Fruit fly (Drosophila melanogaster) whole organism: ENCODE data around the gene Ppn.

Source experiments
- CG8478 ChIP-seq: fragments of >200 bp; optimal IDR thresholded peaks from 2 replicates; lab custom pipeline; 2018; ENCODE audit warnings: inconsistent platforms
- Dll ChIP-seq: fragments of >200 bp; optimal IDR thresholded peaks from 2 replicates; lab custom pipeline; 2017
- EcR ChIP-seq, 2 experiments: fragments of >200 bp; optimal IDR thresholded peaks; 2 replicates each; lab custom pipeline; 2017; ENCODE audit warnings: missing biosample characterization in 2 of 2, missing genetic modification characterization in 2 of 2, missing genetic modification reagents in 2 of 2
- pan ChIP-seq: fragments of >200 bp; optimal IDR thresholded peaks from 2 replicates; lab custom pipeline; 2017
- psq ChIP-seq: fragments of >200 bp; optimal IDR thresholded peaks from 2 replicates; lab custom pipeline; 2017
- usp ChIP-seq: fragments of >200 bp; optimal IDR thresholded peaks from 2 replicates; lab custom pipeline; 2017; ENCODE audit warnings: missing biosample characterization, missing genetic modification characterization, mixed read lengths

Gene Ppn

dm6 chr3R:28576838-28577237 lies 36.7 kb upstream of the Ppn start:
- TF ChIP-seq psq (lab: Kevin White, UChicago), result no peak
- TF ChIP-seq usp (GFP tag; lab: Kevin White, UChicago), result no peak
- no peak for TF ChIP-seq pan (lab: Kevin White, UChicago)
- no peak for TF ChIP-seq Dll (lab: Kevin White, UChicago)
- no peak for TF ChIP-seq CG8478 (lab: Kevin White, UChicago)
- TF ChIP-seq EcR (GFP tag; optimal IDR thresholded peaks at IDR 0.05; lab: Kevin White, UChicago), result no peak

dm6 chr3R:28572692-28573643 lies 32.8 kb upstream of the Ppn start:
- no peak for TF ChIP-seq psq (lab: Kevin White, UChicago)
- no peak for TF ChIP-seq CG8478 (lab: Kevin White, UChicago)
- TF ChIP-seq Dll (lab: Kevin White, UChicago), result no peak
- TF ChIP-seq usp (GFP tag; lab: Kevin White, UChicago), result no peak
- no peak for TF ChIP-seq EcR (GFP tag; optimal IDR thresholded peaks at IDR 0.05; lab: Kevin White, UChicago)
- no peak for TF ChIP-seq pan (lab: Kevin White, UChicago)

dm6 chr3R:28570805-28571204 lies 30.7 kb upstream of the Ppn start:
- TF ChIP-seq EcR (GFP tag; optimal IDR thresholded peaks at IDR 0.05; lab: Kevin White, UChicago) (no peak), usp (GFP tag; lab: Kevin White, UChicago) (no peak), CG8478 (lab: Kevin White, UChicago) (no peak), Dll (lab: Kevin White, UChicago) (no peak), pan (lab: Kevin White, UChicago) (no peak), psq (lab: Kevin White, UChicago) (no peak)

DNA sequence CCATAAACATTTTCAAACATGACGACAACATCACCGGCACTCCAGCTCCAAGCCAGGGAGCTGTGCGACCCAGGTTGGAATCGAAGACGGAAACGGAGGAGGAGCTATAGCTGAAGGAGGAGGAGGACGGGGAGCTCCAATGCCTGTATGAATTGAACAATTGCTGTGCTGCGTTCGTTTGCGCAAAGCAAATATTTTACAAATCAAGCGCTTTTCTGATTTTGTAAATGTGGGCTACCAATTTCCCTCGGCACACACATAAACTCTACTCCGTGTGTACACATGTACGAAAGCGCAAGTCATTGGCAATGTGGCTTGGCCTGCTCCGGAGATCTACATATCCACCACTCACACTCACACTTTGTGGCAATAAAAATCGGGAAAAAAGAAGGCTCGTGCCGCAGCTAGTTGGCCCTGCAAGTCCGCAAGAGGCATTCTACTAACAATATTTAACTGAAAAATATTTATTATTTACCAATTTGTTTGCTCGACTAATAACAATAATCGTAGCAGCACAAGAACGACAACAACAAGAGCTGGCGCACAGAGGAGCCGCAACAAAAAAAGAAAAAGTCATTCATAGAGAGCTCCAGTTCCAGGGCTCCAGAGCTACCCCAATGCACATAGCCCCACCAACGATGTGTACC lies 29.5 kb upstream of the Ppn start:
- TF ChIP-seq EcR (GFP tag; optimal IDR thresholded peaks at IDR 0.05; lab: Kevin White, UChicago) (no peak), pan (lab: Kevin White, UChicago) (no peak), usp (GFP tag; lab: Kevin White, UChicago) (no peak), CG8478 (lab: Kevin White, UChicago) (no peak), psq (lab: Kevin White, UChicago) (no peak), Dll (lab: Kevin White, UChicago) (no peak)

- TF ChIP-seq pan (lab: Kevin White, UChicago) (no peak), CG8478 (lab: Kevin White, UChicago) (no peak), EcR (GFP tag; optimal IDR thresholded peaks at IDR 0.05; lab: Kevin White, UChicago) (no peak), usp (GFP tag; lab: Kevin White, UChicago) (no peak), psq (lab: Kevin White, UChicago) (no peak), Dll (lab: Kevin White, UChicago) (no peak)
Observed at dm6 chr3R:28568095-28568750, 28.1 kb upstream of the Ppn start.

- TF ChIP-seq CG8478 (lab: Kevin White, UChicago), result no peak
- TF ChIP-seq usp (GFP tag; lab: Kevin White, UChicago), result no peak
- no peak for TF ChIP-seq psq (lab: Kevin White, UChicago)
- no peak for TF ChIP-seq pan (lab: Kevin White, UChicago)
- TF ChIP-seq EcR (GFP tag; optimal IDR thresholded peaks at IDR 0.05; lab: Kevin White, UChicago), result no peak
Observed at dm6 chr3R:28563531-28563930, 23.4 kb upstream of the Ppn start.

DNA sequence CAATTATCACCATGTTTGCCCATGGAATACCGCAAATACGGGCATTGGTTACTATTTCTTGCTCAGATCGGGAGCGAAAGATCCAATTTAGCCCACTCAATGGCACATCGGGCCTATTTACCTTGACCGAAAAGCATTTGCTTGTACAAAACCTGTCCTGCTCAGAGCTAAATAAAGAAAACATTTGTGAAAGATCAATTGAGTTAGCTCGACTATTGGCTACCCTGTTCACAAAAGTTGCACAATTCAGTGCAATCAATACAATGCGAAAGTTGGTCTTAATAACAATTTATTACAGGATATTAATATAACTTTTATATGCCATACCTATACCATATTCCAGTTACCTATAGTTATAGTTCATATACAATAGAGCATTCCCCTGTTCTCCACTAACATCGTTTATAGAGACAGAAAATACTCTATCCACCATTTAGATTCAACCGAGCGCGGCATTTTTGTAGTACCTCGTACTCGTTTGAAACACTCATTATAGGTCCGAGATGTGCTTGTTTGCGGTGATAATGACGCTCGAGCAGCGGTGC lies 22.6 kb upstream of the Ppn start:
- TF ChIP-seq pan (lab: Kevin White, UChicago), result no peak
- no peak for TF ChIP-seq EcR (GFP tag; optimal IDR thresholded peaks at IDR 0.05; lab: Kevin White, UChicago)
- TF ChIP-seq usp (GFP tag; lab: Kevin White, UChicago), result no peak
- TF ChIP-seq psq (lab: Kevin White, UChicago), result no peak
- TF ChIP-seq Dll (lab: Kevin White, UChicago), result no peak
- no peak for TF ChIP-seq CG8478 (lab: Kevin White, UChicago)

- no peak for TF ChIP-seq usp (GFP tag; lab: Kevin White, UChicago)
- TF ChIP-seq CG8478 (lab: Kevin White, UChicago), result no peak
Observed at dm6 chr3R:28561320-28561831, 21.3 kb upstream of the Ppn start.

DNA sequence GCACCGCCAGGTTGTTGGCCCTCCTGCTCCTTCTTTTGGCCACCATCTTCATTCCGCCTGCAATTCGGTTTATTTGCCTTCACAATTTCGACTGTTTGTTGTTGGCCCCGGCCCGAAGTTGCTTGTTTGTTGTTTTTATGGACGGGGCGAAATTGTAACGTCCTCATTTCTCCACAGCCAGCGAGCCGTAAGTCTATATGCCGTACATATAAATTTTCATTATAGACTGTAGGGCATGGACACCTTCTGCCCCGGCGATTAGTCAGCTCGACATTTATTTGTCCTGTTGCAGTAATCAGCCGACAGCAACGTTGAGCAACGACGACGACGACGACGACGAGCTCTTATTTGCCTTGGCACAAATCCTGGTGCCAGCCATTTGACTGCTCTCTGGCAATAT lies 18.7 kb upstream of the Ppn start:
- TF ChIP-seq Dll (lab: Kevin White, UChicago), result no peak
- TF ChIP-seq psq (lab: Kevin White, UChicago), result no peak
- TF ChIP-seq EcR (GFP tag; optimal IDR thresholded peaks at IDR 0.05; lab: Kevin White, UChicago), result no peak
- TF ChIP-seq pan (lab: Kevin White, UChicago), result no peak

DNA sequence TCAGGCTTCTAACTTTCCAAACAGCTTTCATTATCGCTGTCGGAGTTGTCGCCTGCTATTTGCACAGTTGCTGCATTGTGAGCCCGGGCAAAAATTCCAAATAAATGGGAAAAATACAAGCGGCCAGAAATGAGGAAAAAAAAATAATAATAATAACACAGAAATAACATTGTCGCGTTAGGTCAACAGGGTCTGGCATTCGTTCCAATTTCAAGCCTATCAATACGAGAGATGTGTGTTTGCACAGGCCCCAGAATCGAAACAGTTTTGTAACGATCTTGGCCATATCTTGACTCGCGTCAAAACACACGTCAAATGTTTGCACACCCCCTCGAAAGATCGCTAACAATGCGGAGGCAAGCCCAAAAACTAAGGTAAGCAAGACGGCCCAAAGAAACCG lies 16.3 kb upstream of the Ppn start:
- TF ChIP-seq psq (lab: Kevin White, UChicago) (no peak), CG8478 (lab: Kevin White, UChicago) (no peak), usp (GFP tag; lab: Kevin White, UChicago) (no peak), pan (lab: Kevin White, UChicago) (no peak), EcR (GFP tag; optimal IDR thresholded peaks at IDR 0.05; lab: Kevin White, UChicago) (no peak), Dll (lab: Kevin White, UChicago) (no peak)
